Fruit fly (Drosophila melanogaster) whole organism, wandering third instar larva: Measurements from ENCODE around the gene ec.

Experiments
- Abd-B ChIP-seq: fragments of >200 bp; optimal IDR thresholded peaks from 2 replicates; lab custom pipeline; 2017; ENCODE audit warnings: missing biosample characterization, missing genetic modification characterization
- CG32264 ChIP-seq: fragments of 200-800 bp; sonication (Bioruptor generic); optimal IDR thresholded peaks from 2 replicates; lab custom pipeline; 2016; ENCODE audit warnings: missing biosample characterization, missing genetic modification characterization
- CG9705 ChIP-seq: fragments of 200-800 bp; sonication (Bioruptor generic); optimal IDR thresholded peaks from 2 replicates; lab custom pipeline; 2018; ENCODE audit warnings: missing biosample characterization, mild to moderate bottlenecking, missing genetic modification characterization
- CrebA ChIP-seq: fragments of 200-800 bp; sonication (Bioruptor generic); optimal IDR thresholded peaks from 2 replicates; lab custom pipeline; 2016; ENCODE audit warnings: missing biosample characterization, mild to moderate bottlenecking, missing genetic modification characterization, borderline replicate concordance
- Dfd ChIP-seq: fragments of >200 bp; optimal IDR thresholded peaks from 2 replicates; lab custom pipeline; 2017; ENCODE audit warnings: missing biosample characterization, missing genetic modification characterization
- Dif ChIP-seq: fragments of 200-275, 200-300 bp; sonication (Bioruptor generic); optimal IDR thresholded peaks from 2 replicates; lab custom pipeline; 2018; ENCODE audit warnings: missing biosample characterization, missing genetic modification characterization; ENCODE audit not compliant: partially characterized antibody
- GATAd ChIP-seq: sonication (Bioruptor generic); optimal IDR thresholded peaks from 2 replicates; lab custom pipeline; 2016; ENCODE audit warnings: missing biosample characterization, missing genetic modification characterization
- HLH106 ChIP-seq: fragments of 200-800 bp; optimal IDR thresholded peaks from 3 replicates; lab custom pipeline; 2019; ENCODE audit warnings: missing biosample characterization, mild to moderate bottlenecking, missing genetic modification characterization, moderate library complexity
- Hnf4 ChIP-seq: fragments of 200-800 bp; sonication (Bioruptor generic); optimal IDR thresholded peaks from 2 replicates; lab custom pipeline; 2016; ENCODE audit warnings: missing biosample characterization, mild to moderate bottlenecking, missing genetic modification characterization
- Hr78 ChIP-seq: fragments of >200 bp; optimal IDR thresholded peaks from 2 replicates; lab custom pipeline; 2017; ENCODE audit warnings: missing biosample characterization, missing genetic modification characterization
- Hr83 ChIP-seq: fragments of 200-300 bp; sonication (Bioruptor generic); optimal IDR thresholded peaks from 2 replicates; lab custom pipeline; 2016; ENCODE audit warnings: missing biosample characterization, mild to moderate bottlenecking, missing genetic modification characterization, moderate library complexity; ENCODE audit not compliant: poor library complexity, severe bottlenecking
- Jra ChIP-seq: sonication (Bioruptor generic); optimal IDR thresholded peaks from 2 replicates; lab custom pipeline; 2016; ENCODE audit warnings: missing biosample characterization, missing genetic modification characterization
- Mio ChIP-seq: sonication (Bioruptor generic); optimal IDR thresholded peaks from 2 replicates; lab custom pipeline; 2016; ENCODE audit warnings: missing biosample characterization, missing genetic modification characterization
- Myc ChIP-seq: fragments of >200 bp; optimal IDR thresholded peaks from 2 replicates; lab custom pipeline; 2017
- N ChIP-seq: fragments of >200 bp; optimal IDR thresholded peaks from 2 replicates; lab custom pipeline; 2018; ENCODE audit warnings: missing biosample characterization, missing external identifiers, missing genetic modification characterization
- OdsH ChIP-seq: fragments of 200-800 bp; sonication (Bioruptor generic); optimal IDR thresholded peaks from 2 replicates; lab custom pipeline; 2016; ENCODE audit warnings: missing biosample characterization, mild to moderate bottlenecking, missing genetic modification characterization
- Rel ChIP-seq, 2 experiments: fragments of 200-800 bp; sonication (Bioruptor generic) in 1 of 2; optimal IDR thresholded peaks; 2 replicates in 1 of 2; 3 replicates in 1 of 2; lab custom pipeline; 2016 to 2019; ENCODE audit warnings: mild to moderate bottlenecking in 2 of 2, missing biosample characterization in 2 of 2, missing genetic modification characterization in 2 of 2, moderate library complexity in 1 of 2
- Sp1 ChIP-seq: fragments of 200-800 bp; sonication (Bioruptor generic); optimal IDR thresholded peaks from 3 replicates; lab custom pipeline; 2019; ENCODE audit warnings: missing biosample characterization, mild to moderate bottlenecking, missing genetic modification characterization, moderate library complexity
- Vsx2 ChIP-seq: fragments of 200-300, 225-300 bp; sonication (Bioruptor generic); optimal IDR thresholded peaks from 2 replicates; lab custom pipeline; 2018; ENCODE audit warnings: missing biosample characterization, missing genetic modification characterization; ENCODE audit not compliant: partially characterized antibody
- br ChIP-seq: fragments of 200-800 bp; sonication (Bioruptor generic); optimal IDR thresholded peaks from 2 replicates; lab custom pipeline; 2016; ENCODE audit warnings: missing biosample characterization, missing genetic modification characterization
- brk ChIP-seq: fragments of 200-800 bp; sonication (Bioruptor generic); optimal IDR thresholded peaks from 2 replicates; lab custom pipeline; 2016; ENCODE audit warnings: missing biosample characterization, mild to moderate bottlenecking, missing genetic modification characterization
- dl ChIP-seq, 2 experiments: fragments of 175-275, 200-275 bp in 1 of 2; fragments of 200-275 bp in 1 of 2; sonication (Bioruptor generic); optimal IDR thresholded peaks; lab custom pipeline; 2018; ENCODE audit warnings: mild to moderate bottlenecking in 2 of 2, missing biosample characterization in 2 of 2, missing genetic modification characterization in 2 of 2, moderate library complexity in 2 of 2; ENCODE audit not compliant: partially characterized antibody in 2 of 2, insufficient read depth in 1 of 2
- dmrt93B ChIP-seq: fragments of 200-800 bp; sonication (Bioruptor generic); optimal IDR thresholded peaks from 2 replicates; lab custom pipeline; 2018; ENCODE audit warnings: missing biosample characterization, mild to moderate bottlenecking, missing genetic modification characterization
- dsf ChIP-seq: sonication (Bioruptor generic); optimal IDR thresholded peaks from 2 replicates; lab custom pipeline; 2016; ENCODE audit warnings: missing biosample characterization, missing genetic modification characterization, borderline replicate concordance
- ey ChIP-seq: fragments of 200-800 bp; sonication (Bioruptor generic); optimal IDR thresholded peaks from 2 replicates; lab custom pipeline; 2016; ENCODE audit warnings: missing biosample characterization, missing genetic modification characterization
- foxo ChIP-seq, 2 experiments: fragments of 200-800 bp; sonication (Bioruptor generic); optimal IDR thresholded peaks; 2 replicates in 1 of 2; 3 replicates in 1 of 2; lab custom pipeline; 2016 to 2017; ENCODE audit warnings: missing biosample characterization in 2 of 2, missing genetic modification characterization in 2 of 2
- fru ChIP-seq: fragments of 200-800 bp; sonication (Bioruptor generic); optimal IDR thresholded peaks from 3 replicates; lab custom pipeline; 2016; ENCODE audit warnings: missing biosample characterization, mild to moderate bottlenecking, missing genetic modification characterization
- h ChIP-seq: fragments of 200-800 bp; sonication (Bioruptor generic); optimal IDR thresholded peaks from 3 replicates; lab custom pipeline; 2016; ENCODE audit warnings: missing biosample characterization, mild to moderate bottlenecking, missing genetic modification characterization
- jim ChIP-seq: fragments of 175-275, 200-325 bp; sonication (Bioruptor generic); optimal IDR thresholded peaks from 2 replicates; lab custom pipeline; 2016; ENCODE audit warnings: missing biosample characterization, mild to moderate bottlenecking, missing genetic modification characterization
- lola ChIP-seq: fragments of >200 bp; optimal IDR thresholded peaks from 2 replicates; lab custom pipeline; 2017; ENCODE audit warnings: missing biosample characterization, missing genetic modification characterization
- pan ChIP-seq: fragments of >200 bp; optimal IDR thresholded peaks from 2 replicates; lab custom pipeline; 2017
- psq ChIP-seq: fragments of 200-800 bp; sonication (Bioruptor generic); optimal IDR thresholded peaks from 3 replicates; lab custom pipeline; 2017; ENCODE audit warnings: missing biosample characterization, mild to moderate bottlenecking, missing genetic modification characterization, moderate library complexity
- rgr ChIP-seq: fragments of 200-800 bp; sonication (Bioruptor generic); optimal IDR thresholded peaks from 3 replicates; lab custom pipeline; 2016; ENCODE audit warnings: missing biosample characterization, mild to moderate bottlenecking, missing genetic modification characterization
- sage ChIP-seq: fragments of 200-800 bp; sonication (Bioruptor generic); optimal IDR thresholded peaks from 2 replicates; lab custom pipeline; 2016; ENCODE audit warnings: missing biosample characterization, mild to moderate bottlenecking, missing genetic modification characterization
- sv ChIP-seq: fragments of 200-800 bp; sonication (Bioruptor generic); optimal IDR thresholded peaks from 3 replicates; lab custom pipeline; 2016; ENCODE audit warnings: missing biosample characterization, missing genetic modification characterization
- tai ChIP-seq: sonication (Bioruptor generic); optimal IDR thresholded peaks from 2 replicates; lab custom pipeline; 2016; ENCODE audit warnings: missing biosample characterization, missing genetic modification characterization
- usp ChIP-seq: fragments of >200 bp; optimal IDR thresholded peaks from 2 replicates; lab custom pipeline; 2017; ENCODE audit warnings: missing biosample characterization, missing genetic modification characterization
- woc ChIP-seq: sonication (Bioruptor generic); optimal IDR thresholded peaks from 2 replicates; lab custom pipeline; 2016; ENCODE audit warnings: missing biosample characterization, mild to moderate bottlenecking, missing genetic modification characterization

Gene ec

DNA sequence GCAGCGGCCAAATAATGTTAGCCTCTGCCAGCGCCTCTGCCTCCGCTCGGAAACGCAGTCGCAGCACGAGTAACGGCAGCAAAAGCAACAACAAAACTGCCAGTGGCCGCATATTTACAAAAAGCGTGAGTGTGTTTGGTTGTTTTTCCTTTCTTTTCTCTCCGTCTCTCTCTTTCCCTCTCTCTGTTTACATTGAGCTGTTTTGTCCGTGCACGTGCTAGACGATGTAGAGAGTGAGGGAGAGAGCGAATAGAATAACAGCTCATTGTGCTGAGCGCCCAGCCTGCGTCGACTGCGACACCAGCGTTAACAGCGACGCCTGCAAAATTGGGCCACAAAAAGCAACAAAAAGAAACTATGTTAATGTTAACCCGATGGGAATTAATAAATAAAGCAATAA lies 34.3 kb upstream of the ec start:
- peak; percentile 66 for TF ChIP-seq Jra (GFP tag; lab: Kevin White, UChicago)
- TF ChIP-seq woc = no peak
- TF ChIP-seq sage = peak; percentile 31
- no peak for TF ChIP-seq N (GFP tag; lab: Kevin White, UChicago)
- TF ChIP-seq Mio (GFP tag; lab: Kevin White, UChicago) = peak; percentile 3
- TF ChIP-seq rgr (GFP tag; lab: Kevin White, UChicago) = peak; percentile 80
- TF ChIP-seq Vsx2 (GFP tag; lab: Kevin White, UChicago) = no peak
- TF ChIP-seq Abd-B (GFP tag; lab: Kevin White, UChicago) = no peak
- peak; percentile 32 for TF ChIP-seq Rel (GFP tag; optimal IDR thresholded peaks at IDR 0.05; lab: Kevin White, UChicago)
- TF ChIP-seq Rel (tag; optimal IDR thresholded peaks at IDR 0.05; lab: Kevin White, UChicago) = peak; percentile 43
- TF ChIP-seq sv (GFP tag; lab: Kevin White, UChicago) = no peak
- TF ChIP-seq Hr78 (GFP tag; lab: Kevin White, UChicago) = no peak
- no peak for TF ChIP-seq lola
- no peak for TF ChIP-seq dmrt93B (GFP tag; lab: Kevin White, UChicago)
- no peak for TF ChIP-seq HLH106 (tag; lab: Kevin White, UChicago)
- peak; percentile 34 for TF ChIP-seq CG9705 (GFP tag; lab: Kevin White, UChicago)
- no peak for TF ChIP-seq usp
- TF ChIP-seq br (GFP tag; lab: Kevin White, UChicago) = peak; percentile 75
- peak; percentile 29 for TF ChIP-seq brk (GFP tag; lab: Kevin White, UChicago)
- peak; percentile 42 for TF ChIP-seq CG32264 (GFP tag; lab: Kevin White, UChicago)
- TF ChIP-seq psq (GFP tag; lab: Kevin White, UChicago) = peak; percentile 59
- TF ChIP-seq dsf (GFP tag; lab: Kevin White, UChicago) = peak; percentile 26
- TF ChIP-seq CrebA (GFP tag; lab: Kevin White, UChicago) = peak; percentile 56
- peak; percentile 67 for TF ChIP-seq Sp1
- TF ChIP-seq fru (GFP tag; lab: Kevin White, UChicago) = peak; percentile 49
- TF ChIP-seq dl (GFP tag; optimal IDR thresholded peaks at IDR 0.05; lab: Kevin White, UChicago; ENCODE audit: insufficient read depth in 1 of 2, partially characterized antibody in 2 of 2) = peak; percentile 35 to 67
- TF ChIP-seq GATAd (GFP tag; lab: Kevin White, UChicago) = no peak
- TF ChIP-seq OdsH (GFP tag; lab: Kevin White, UChicago) = peak; percentile 51
- TF ChIP-seq tai (GFP tag; lab: Kevin White, UChicago) = no peak
- no peak for TF ChIP-seq Myc
- peak; percentile 72 for TF ChIP-seq Hnf4 (GFP tag; lab: Kevin White, UChicago)
- TF ChIP-seq Hr83 (GFP tag; lab: Kevin White, UChicago) = peak; percentile 84
- no peak for TF ChIP-seq ey (GFP tag; lab: Kevin White, UChicago)
- TF ChIP-seq pan (lab: Kevin White, UChicago) = no peak
- no peak for TF ChIP-seq Dfd (GFP tag; lab: Kevin White, UChicago)
- TF ChIP-seq Dif (GFP tag; lab: Kevin White, UChicago) = peak; percentile 18
- TF ChIP-seq h (GFP tag; lab: Kevin White, UChicago) = peak; percentile 82
- TF ChIP-seq foxo (GFP tag; optimal IDR thresholded peaks at IDR 0.05; lab: Kevin White, UChicago) = peak in 1 of 2 experiments; percentile 32
- TF ChIP-seq jim (GFP tag; lab: Kevin White, UChicago) = peak; percentile 78

DNA sequence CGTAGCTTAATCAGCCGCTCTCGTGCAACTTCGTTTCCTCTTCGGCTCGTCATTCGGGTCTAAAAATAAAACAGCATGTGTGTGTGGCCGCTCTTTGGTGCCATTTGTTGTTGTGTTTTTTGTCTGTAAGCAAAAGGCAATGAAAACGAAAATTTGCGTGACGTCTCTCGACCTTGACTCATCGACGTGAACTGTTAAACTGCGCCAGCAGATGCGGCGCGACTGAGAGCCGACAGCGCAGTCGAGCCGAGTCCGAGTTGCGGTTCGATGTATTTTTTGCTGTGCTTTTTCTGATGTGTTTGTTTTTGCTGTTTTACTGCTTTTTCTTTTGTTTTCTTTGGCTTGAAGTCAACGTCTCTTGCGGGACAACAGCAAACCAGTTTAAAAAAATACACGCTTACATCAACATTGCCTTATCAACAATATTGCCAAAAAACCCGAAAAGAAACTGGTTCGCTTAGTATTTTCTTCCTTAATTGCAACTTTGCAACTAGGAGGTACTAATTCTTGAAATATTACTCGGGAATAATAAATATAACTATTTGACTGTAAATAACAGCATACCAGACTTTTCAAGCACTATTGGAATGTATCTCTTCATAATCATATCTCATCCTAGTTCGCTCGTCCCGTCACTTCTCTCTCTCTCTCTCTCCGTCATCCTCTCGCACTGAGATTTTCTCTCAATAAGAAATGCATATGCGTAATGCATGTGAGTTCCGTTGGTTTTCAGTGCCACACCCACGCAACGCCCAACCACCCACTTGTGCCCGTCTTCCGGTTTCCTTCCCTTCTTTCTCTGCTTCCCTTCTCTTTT lies 33.2 kb upstream of the ec start:
- TF ChIP-seq Mio (GFP tag; lab: Kevin White, UChicago) (no peak), Abd-B (GFP tag; lab: Kevin White, UChicago) (no peak), GATAd (GFP tag; lab: Kevin White, UChicago) (no peak), Dif (GFP tag; lab: Kevin White, UChicago) (peak; percentile 37), foxo (GFP tag; optimal IDR thresholded peaks at IDR 0.05; lab: Kevin White, UChicago) (peak in 1 of 2 experiments; percentile 48), Dfd (GFP tag; lab: Kevin White, UChicago) (no peak), usp (no peak), Hnf4 (GFP tag; lab: Kevin White, UChicago) (peak; percentile 37), woc (peak; percentile 12), ey (GFP tag; lab: Kevin White, UChicago) (no peak), brk (GFP tag; lab: Kevin White, UChicago) (peak; percentile 36), psq (GFP tag; lab: Kevin White, UChicago) (peak; percentile 55), Sp1 (peak; percentile 76), sv (GFP tag; lab: Kevin White, UChicago) (no peak), Rel (GFP tag; optimal IDR thresholded peaks at IDR 0.05; lab: Kevin White, UChicago) (peak; percentile 79), Rel (tag; optimal IDR thresholded peaks at IDR 0.05; lab: Kevin White, UChicago) (peak; percentile 76), CG9705 (GFP tag; lab: Kevin White, UChicago) (no peak), h (GFP tag; lab: Kevin White, UChicago) (peak; percentile 28), CrebA (GFP tag; lab: Kevin White, UChicago) (peak; percentile 65), Hr83 (GFP tag; lab: Kevin White, UChicago) (peak; percentile 42), Myc (no peak), lola (no peak), dsf (GFP tag; lab: Kevin White, UChicago) (no peak), dmrt93B (GFP tag; lab: Kevin White, UChicago) (no peak), sage (peak; percentile 52), Hr78 (GFP tag; lab: Kevin White, UChicago) (no peak), Jra (GFP tag; lab: Kevin White, UChicago) (peak; percentile 7), rgr (GFP tag; lab: Kevin White, UChicago) (no peak), dl (GFP tag; optimal IDR thresholded peaks at IDR 0.05; lab: Kevin White, UChicago; ENCODE audit: insufficient read depth in 1 of 2, partially characterized antibody in 2 of 2) (peak in 1 of 2 experiments; percentile 29), jim (GFP tag; lab: Kevin White, UChicago) (peak; percentile 1), br (GFP tag; lab: Kevin White, UChicago) (no peak), OdsH (GFP tag; lab: Kevin White, UChicago) (peak; percentile 10)
